Worm (Caenorhabditis elegans) whole organism, young adult: ENCODE results near the gene K08E4.3.

Source experiments
- B0019.2 ChIP-seq: fragments of 200-800 bp; sonication (Bioruptor generic); conservative IDR thresholded peaks from 2 replicates; pipeline ENCODE4 v1.3.6; 2022; ENCODE audit warnings: missing genetic modification reagents, missing genetic modification characterization, missing compliant biosample characterization
- ama-1 ChIP-seq, 3 experiments: fragments of 150-350 bp in 1 of 3; sonication (generic microtip) in 2 of 3; optimal IDR thresholded peaks; 2 replicates each; lab custom pipeline; 2014 to 2018; ENCODE audit warnings: missing biosample characterization in 2 of 3, missing genetic modification characterization in 2 of 3, missing genetic modification reagents in 2 of 3
- cebp-2 ChIP-seq: fragments of 200-800 bp; sonication (Bioruptor generic); IDR thresholded peaks from 2 replicates; pipeline ENCODE4 v1.3.6; 2022; ENCODE audit warnings: missing genetic modification characterization, missing compliant biosample characterization
- hmg-20 ChIP-seq: fragments of 200-800 bp; sonication (Bioruptor generic); IDR thresholded peaks from 2 replicates; pipeline ENCODE4 v1.3.6; 2022; ENCODE audit warnings: missing genetic modification reagents, missing genetic modification characterization, missing compliant biosample characterization
- repo-1 ChIP-seq: sonication (generic microtip); optimal IDR thresholded peaks from 2 replicates; lab custom pipeline; 2017; ENCODE audit warnings: mild to moderate bottlenecking, missing genetic modification characterization, missing compliant biosample characterization
- snpc-4 ChIP-seq, 5 experiments: fragments of 150-350 bp in 1 of 5; sonication (generic microtip) in 4 of 5; optimal IDR thresholded peaks; 2 replicates each; lab custom pipeline; 2014 to 2018; ENCODE audit warnings: missing genetic modification characterization in 5 of 5, missing biosample characterization in 3 of 5, antibody characterized with exemption in 2 of 5, mild to moderate bottlenecking in 2 of 5, missing compliant biosample characterization in 2 of 5, missing genotype in 2 of 5, moderate library complexity in 2 of 5, missing genetic modification reagents in 1 of 5
- ztf-26 ChIP-seq: sonication (generic microtip); optimal IDR thresholded peaks from 2 replicates; lab custom pipeline; 2017; ENCODE audit warnings: missing genetic modification characterization, missing compliant biosample characterization
- ztf-28 ChIP-seq: fragments of 200-800 bp; sonication (Bioruptor generic); IDR thresholded peaks from 2 replicates; pipeline ENCODE4 v1.3.6; 2022; ENCODE audit warnings: missing genetic modification reagents, missing genetic modification characterization, missing compliant biosample characterization

DNA sequence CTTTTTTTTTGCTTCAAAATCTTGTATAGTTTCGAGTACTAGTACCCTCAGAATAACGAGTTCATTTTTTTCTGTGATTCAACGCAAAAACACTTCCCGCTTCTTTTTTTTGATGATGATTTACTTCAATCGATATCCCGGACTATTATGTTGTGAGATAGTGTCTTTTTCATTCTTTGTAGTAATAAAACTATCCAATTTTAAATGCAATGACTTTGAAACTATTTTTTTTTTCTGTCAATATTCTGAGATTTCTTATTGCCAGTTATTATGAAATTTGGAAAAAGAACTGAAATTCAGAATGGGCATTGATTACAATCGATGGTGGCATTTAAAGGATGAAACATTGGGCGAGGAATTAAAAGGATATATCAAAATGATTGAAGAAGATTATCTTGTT, 48.0 kb downstream of the K08E4.3 start, which contains the start of gene M18.3:
- TF ChIP-seq ztf-26 (tag; lab: Kevin White, UChicago) (no peak), ama-1 (optimal IDR thresholded peaks at IDR 0.05; lab: Kevin White, UChicago) (no peak), ama-1 (GFP tag; optimal IDR thresholded peaks at IDR 0.05; lab: Kevin White, UChicago) (no peak), cebp-2 (GFP tag; lab: Robert Waterston, UW) (no peak), snpc-4 (GFP tag; optimal IDR thresholded peaks at IDR 0.05; lab: Kevin White, UChicago) (no peak), snpc-4 (tag; optimal IDR thresholded peaks at IDR 0.05; lab: Kevin White, UChicago) (no peak), repo-1 (tag; lab: Kevin White, UChicago) (no peak), B0019.2 (GFP tag; lab: Robert Waterston, UW) (no peak), hmg-20 (GFP tag; lab: Robert Waterston, UW) (no peak), ztf-28 (GFP tag; lab: Robert Waterston, UW) (no peak)
